Worm (Caenorhabditis elegans): Measurements from ENCODE around the gene laf-1.

The laf-1 gene

ce11 chrIII:2778655-2779054 is at the start of gene laf-1:
Gene laf-1 (minus strand): TSS chrIII:2779053.
- TF ChIP-seq ces-1 (GFP tag; optimal IDR thresholded peaks at IDR 0.05) = no peak

ce11 chrIII:2826770-2827169 is 47.9 kb upstream of the laf-1 start, which contains the start of gene Y71H2AM.1:
Gene Y71H2AM.1 (plus strand): TSS chrIII:2827070.
- no peak for TF ChIP-seq nhr-12 (tag; optimal IDR thresholded peaks at IDR 0.05)

DNA sequence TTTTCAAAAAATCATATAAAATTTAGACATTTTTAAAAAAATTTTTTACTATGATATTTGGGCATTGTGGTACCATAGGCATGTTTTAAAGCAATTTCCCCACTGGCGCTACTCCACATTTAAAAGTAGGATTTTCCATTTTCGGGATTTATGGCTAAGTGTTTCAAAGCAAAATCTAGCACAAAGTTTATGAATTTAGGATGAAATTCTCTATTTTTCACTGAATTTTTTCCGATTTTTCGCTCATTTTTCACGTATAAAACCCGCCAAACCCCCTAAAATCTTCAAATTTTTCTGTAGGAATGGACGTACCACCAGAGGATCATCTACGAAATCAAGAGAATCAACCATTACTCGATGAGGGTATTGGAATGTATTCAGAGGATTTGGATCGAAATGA is 40.1 kb upstream of the laf-1 start, which contains the start of gene pipp-4P:
Gene pipp-4P, plus strand, starts transcription at position 301 of the 400 bp plus-strand sequence.
- TF ChIP-seq lin-13 (tag; optimal IDR thresholded peaks at IDR 0.05) (no peak), pha-4 (tag; optimal IDR thresholded peaks at IDR 0.05) (no peak), mep-1 (tag; optimal IDR thresholded peaks at IDR 0.05) (no peak), M03D4.4 (tag; optimal IDR thresholded peaks at IDR 0.05) (no peak), ham-2 (GFP tag; optimal IDR thresholded peaks at IDR 0.05) (no peak), unc-120 (tag; optimal IDR thresholded peaks at IDR 0.05; ENCODE audit: poor library complexity, severe bottlenecking) (no peak), elt-1 (tag; optimal IDR thresholded peaks at IDR 0.05; ENCODE audit: borderline replicate concordance, insufficient read depth) (no peak), ces-1 (GFP tag; optimal IDR thresholded peaks at IDR 0.05) (no peak), elt-3 (tag; optimal IDR thresholded peaks at IDR 0.05) (no peak), ztf-11 (tag; optimal IDR thresholded peaks at IDR 0.05) (no peak), unc-39 (tag; optimal IDR thresholded peaks at IDR 0.05) (no peak), mab-5 (tag; optimal IDR thresholded peaks at IDR 0.05) (no peak), blmp-1 (tag; optimal IDR thresholded peaks at IDR 0.05) (no peak)

DNA sequence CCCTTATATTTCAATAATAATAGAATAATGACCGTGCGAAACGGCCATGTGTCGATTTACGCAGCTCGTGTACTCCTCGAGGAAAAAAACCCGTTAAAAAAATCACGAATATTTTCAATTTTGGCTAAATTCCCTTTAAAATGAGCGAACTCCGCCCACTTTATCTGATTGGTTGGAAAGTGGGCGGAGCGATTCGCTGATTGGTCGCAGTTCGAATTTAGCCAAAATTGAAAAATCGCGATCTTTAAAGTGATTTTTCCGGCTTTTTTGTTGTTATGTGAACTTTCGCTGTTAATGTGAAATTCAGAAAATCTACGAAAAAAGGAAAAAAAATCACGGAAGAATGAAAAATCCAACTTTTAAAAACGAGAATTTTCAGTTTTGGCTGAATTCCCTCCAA is 39.0 kb upstream of the laf-1 start:
- no peak for TF ChIP-seq ham-2 (GFP tag; optimal IDR thresholded peaks at IDR 0.05)
- no peak for TF ChIP-seq ces-1 (GFP tag; optimal IDR thresholded peaks at IDR 0.05)
- TF ChIP-seq lsy-2 (tag; optimal IDR thresholded peaks at IDR 0.05) = no peak
- no peak for TF ChIP-seq unc-39 (tag; optimal IDR thresholded peaks at IDR 0.05)
- TF ChIP-seq hlh-1 (tag; optimal IDR thresholded peaks at IDR 0.05) = no peak
- no peak for TF ChIP-seq elt-3 (tag; optimal IDR thresholded peaks at IDR 0.05)

- TF ChIP-seq unc-39 (tag; optimal IDR thresholded peaks at IDR 0.05) (no peak), M03D4.4 (tag; optimal IDR thresholded peaks at IDR 0.05) (no peak), nhr-76 (tag; optimal IDR thresholded peaks at IDR 0.05) (no peak), mls-2 (tag; optimal IDR thresholded peaks at IDR 0.05) (no peak)
These were observed 37.5 kb upstream of the laf-1 start for ce11 chrIII:2816205-2816923.

DNA sequence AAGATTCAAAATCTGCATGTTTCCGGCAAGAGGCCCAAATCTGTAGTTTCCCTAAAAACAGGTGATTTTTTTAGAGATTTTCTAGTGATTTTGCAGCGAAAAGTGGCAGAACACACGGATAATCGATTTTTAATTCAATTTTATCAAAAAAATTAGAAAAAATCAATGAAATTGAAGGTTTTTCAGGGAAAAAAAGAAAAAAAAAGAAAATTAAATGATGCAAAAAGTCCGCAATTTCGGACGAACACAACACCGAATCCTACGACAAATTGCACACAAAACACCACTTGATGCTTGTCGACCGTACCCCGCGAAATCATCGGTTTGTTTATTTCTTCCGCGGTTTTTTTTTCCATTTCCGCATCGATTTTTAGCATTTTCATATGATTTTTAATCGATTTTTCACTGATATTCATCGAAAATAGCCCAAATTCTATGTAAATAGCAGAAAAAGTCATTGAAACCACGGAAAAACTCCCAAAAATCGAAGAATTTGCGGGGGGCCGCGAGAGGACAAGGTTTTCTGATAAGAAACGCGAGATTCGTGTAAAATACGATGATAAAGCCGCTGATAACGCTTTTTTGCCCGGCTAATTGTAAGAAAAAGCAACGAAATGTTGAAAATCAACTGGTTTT is 36.2 kb upstream of the laf-1 start, which contains the start of gene tufm-1:
Gene tufm-1, minus strand, starts transcription at position 51 of the 636 bp plus-strand sequence.
- TF ChIP-seq ces-1 (GFP tag; optimal IDR thresholded peaks at IDR 0.05) = peak; percentile 84
- no peak for TF ChIP-seq unc-62 (GFP tag; optimal IDR thresholded peaks at IDR 0.05)
- peak; percentile 64 for TF ChIP-seq lin-13 (tag; optimal IDR thresholded peaks at IDR 0.05)
- peak; percentile 47 for TF ChIP-seq nhr-237 (tag; optimal IDR thresholded peaks at IDR 0.05)
- TF ChIP-seq ztf-11 (tag; optimal IDR thresholded peaks at IDR 0.05) = no peak
- TF ChIP-seq lsy-2 (tag; optimal IDR thresholded peaks at IDR 0.05) = peak; percentile 94
- TF ChIP-seq mep-1 (tag; optimal IDR thresholded peaks at IDR 0.05) = peak; percentile 64

DNA sequence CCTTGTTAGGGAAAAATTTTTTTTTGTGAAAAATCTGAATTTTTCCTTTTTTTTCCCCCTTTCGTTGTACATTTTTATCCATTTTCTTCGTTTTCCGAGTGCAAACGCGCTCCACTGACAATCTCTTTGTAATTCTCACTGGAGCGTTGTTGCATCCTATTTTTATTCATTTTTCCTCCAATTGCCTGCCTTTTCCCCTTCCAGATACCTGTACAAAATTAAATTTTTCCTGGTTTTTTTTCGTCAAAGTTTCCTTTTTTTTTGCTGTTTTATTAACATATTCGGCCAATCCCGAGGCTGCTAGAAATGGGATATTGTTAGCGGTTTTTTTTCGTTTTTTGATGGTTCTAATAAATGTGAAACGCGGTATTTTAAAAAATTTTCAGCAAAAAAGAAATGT is 32.6 kb upstream of the laf-1 start:
- TF ChIP-seq ham-2 (GFP tag; optimal IDR thresholded peaks at IDR 0.05) (no peak), snpc-4 (tag; optimal IDR thresholded peaks at IDR 0.05) (no peak)

- TF ChIP-seq nhr-12 (tag; optimal IDR thresholded peaks at IDR 0.05) (no peak), lin-32 (GFP tag; optimal IDR thresholded peaks at IDR 0.05) (no peak), mls-2 (tag; optimal IDR thresholded peaks at IDR 0.05) (no peak), sptf-1 (tag; optimal IDR thresholded peaks at IDR 0.05) (no peak), nhr-237 (tag; optimal IDR thresholded peaks at IDR 0.05) (peak; percentile 35), lsy-2 (tag; optimal IDR thresholded peaks at IDR 0.05) (peak; percentile 1), M03D4.4 (tag; optimal IDR thresholded peaks at IDR 0.05) (no peak), zip-8 (tag; optimal IDR thresholded peaks at IDR 0.05) (no peak), nhr-76 (tag; optimal IDR thresholded peaks at IDR 0.05) (no peak), hlh-1 (tag; optimal IDR thresholded peaks at IDR 0.05) (no peak), flh-1 (GFP tag; optimal IDR thresholded peaks at IDR 0.05) (no peak), drap-1 (GFP tag; optimal IDR thresholded peaks at IDR 0.05) (no peak), ceh-83 (GFP tag; optimal IDR thresholded peaks at IDR 0.05) (no peak), ztf-11 (tag; optimal IDR thresholded peaks at IDR 0.05) (no peak), mep-1 (tag; optimal IDR thresholded peaks at IDR 0.05) (no peak), ces-1 (GFP tag; optimal IDR thresholded peaks at IDR 0.05) (peak; percentile 66), bed-3 (GFP tag; optimal IDR thresholded peaks at IDR 0.05) (no peak), mab-5 (tag; optimal IDR thresholded peaks at IDR 0.05) (no peak), pha-4 (tag; optimal IDR thresholded peaks at IDR 0.05) (no peak), unc-120 (tag; optimal IDR thresholded peaks at IDR 0.05; ENCODE audit: poor library complexity, severe bottlenecking) (no peak), sem-2 (GFP tag; optimal IDR thresholded peaks at IDR 0.05) (no peak)
These were observed 26.2 kb upstream of the laf-1 start, which contains the start of gene Y71H2AM.3 for ce11 chrIII:2805084-2805483. Gene Y71H2AM.3 (plus strand): TSS chrIII:2805430.
